Fruit fly (Drosophila melanogaster): ENCODE measurements around the gene E23.

The E23 gene

dm6 chr2L:3371776-3372383 is 17.3 kb upstream of the E23 start:
- TF ChIP-seq Rel (GFP tag; optimal IDR thresholded peaks at IDR 0.05) = no peak
- peak; percentile 94 for TF ChIP-seq Rel (tag; optimal IDR thresholded peaks at IDR 0.05)
- TF ChIP-seq Hr78 (GFP tag; optimal IDR thresholded peaks at IDR 0.05) = no peak

DNA sequence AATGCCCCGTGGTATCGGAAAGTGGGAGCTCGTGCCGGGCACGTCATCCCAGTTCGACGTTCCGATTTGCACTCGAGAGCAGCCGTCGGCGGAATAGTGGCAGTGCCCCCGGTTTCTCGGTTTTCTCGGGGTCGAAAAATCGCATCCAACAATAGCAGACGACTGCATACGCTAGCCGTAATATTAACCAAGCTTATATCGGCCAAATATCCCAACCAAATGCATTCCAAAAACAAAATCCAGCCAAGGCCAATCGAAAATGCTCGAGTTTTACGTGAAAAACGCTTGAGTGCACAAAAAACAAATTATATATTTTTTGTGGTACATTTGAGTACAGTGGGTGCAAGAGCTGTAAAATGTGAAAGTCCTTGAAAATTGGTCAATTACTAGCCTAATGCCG is 16.7 kb upstream of the E23 start:
- no peak for TF ChIP-seq woc (GFP tag; optimal IDR thresholded peaks at IDR 0.05)
- TF ChIP-seq pan (optimal IDR thresholded peaks at IDR 0.05) = no peak
- no peak for TF ChIP-seq Myc (optimal IDR thresholded peaks at IDR 0.05)
- no peak for TF ChIP-seq CrebA (GFP tag; optimal IDR thresholded peaks at IDR 0.05; ENCODE audit: borderline replicate concordance)

dm6 chr2L:3370920-3371319 is 16.3 kb upstream of the E23 start:
- TF ChIP-seq br (GFP tag; optimal IDR thresholded peaks at IDR 0.05) (no peak), jim (GFP tag; optimal IDR thresholded peaks at IDR 0.05) (no peak), N (GFP tag; optimal IDR thresholded peaks at IDR 0.05) (no peak), ey (GFP tag; optimal IDR thresholded peaks at IDR 0.05) (no peak), Rel (GFP tag; optimal IDR thresholded peaks at IDR 0.05) (no peak), Rel (tag; optimal IDR thresholded peaks at IDR 0.05) (no peak), Hr78 (GFP tag; optimal IDR thresholded peaks at IDR 0.05) (no peak), dl (GFP tag; optimal IDR thresholded peaks at IDR 0.05; ENCODE audit: insufficient read depth in 1 of 2, partially characterized antibody in 2 of 2) (no peak), Vsx2 (GFP tag; optimal IDR thresholded peaks at IDR 0.05; ENCODE audit: partially characterized antibody) (no peak), usp (GFP tag; optimal IDR thresholded peaks at IDR 0.05) (no peak), CrebA (GFP tag; optimal IDR thresholded peaks at IDR 0.05; ENCODE audit: borderline replicate concordance) (no peak), CG32264 (GFP tag; optimal IDR thresholded peaks at IDR 0.05) (no peak), Dif (GFP tag; optimal IDR thresholded peaks at IDR 0.05; ENCODE audit: partially characterized antibody) (no peak), Mio (GFP tag; optimal IDR thresholded peaks at IDR 0.05) (no peak)

DNA sequence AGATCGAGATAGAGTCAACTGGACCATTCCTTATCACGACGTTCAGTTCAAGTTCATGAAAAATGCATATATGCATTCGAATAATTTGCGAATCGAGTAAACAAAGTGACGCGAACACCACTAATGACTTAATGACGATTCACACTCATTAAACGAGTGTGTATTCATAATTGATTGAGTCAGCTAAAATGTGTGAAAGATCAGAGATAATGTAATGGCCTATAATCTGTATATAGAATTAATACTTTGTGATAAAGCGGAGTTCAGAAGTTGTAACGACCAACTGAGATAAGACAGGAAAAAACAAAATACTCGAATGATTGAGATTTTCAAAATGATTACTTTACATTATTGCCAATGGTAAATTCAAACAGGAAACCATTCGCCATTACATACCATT is 15.2 kb upstream of the E23 start:
- TF ChIP-seq HLH106 (tag; optimal IDR thresholded peaks at IDR 0.05) (no peak), woc (GFP tag; optimal IDR thresholded peaks at IDR 0.05) (no peak), Jra (GFP tag; optimal IDR thresholded peaks at IDR 0.05) (no peak), sage (GFP tag; optimal IDR thresholded peaks at IDR 0.05) (no peak), foxo (GFP tag; optimal IDR thresholded peaks at IDR 0.05) (no peak), Dif (GFP tag; optimal IDR thresholded peaks at IDR 0.05; ENCODE audit: partially characterized antibody) (no peak)

dm6 chr2L:3369083-3369653 is 14.5 kb upstream of the E23 start:
- TF ChIP-seq pan (optimal IDR thresholded peaks at IDR 0.05) = no peak
- TF ChIP-seq Sp1 (GFP tag; optimal IDR thresholded peaks at IDR 0.05) = peak; percentile 18
- TF ChIP-seq Rel (GFP tag; optimal IDR thresholded peaks at IDR 0.05) = no peak
- peak; percentile 77 for TF ChIP-seq Rel (tag; optimal IDR thresholded peaks at IDR 0.05)
- peak; percentile 50 for TF ChIP-seq h (GFP tag; optimal IDR thresholded peaks at IDR 0.05)
- peak; percentile 12 for TF ChIP-seq fru (GFP tag; optimal IDR thresholded peaks at IDR 0.05)

DNA sequence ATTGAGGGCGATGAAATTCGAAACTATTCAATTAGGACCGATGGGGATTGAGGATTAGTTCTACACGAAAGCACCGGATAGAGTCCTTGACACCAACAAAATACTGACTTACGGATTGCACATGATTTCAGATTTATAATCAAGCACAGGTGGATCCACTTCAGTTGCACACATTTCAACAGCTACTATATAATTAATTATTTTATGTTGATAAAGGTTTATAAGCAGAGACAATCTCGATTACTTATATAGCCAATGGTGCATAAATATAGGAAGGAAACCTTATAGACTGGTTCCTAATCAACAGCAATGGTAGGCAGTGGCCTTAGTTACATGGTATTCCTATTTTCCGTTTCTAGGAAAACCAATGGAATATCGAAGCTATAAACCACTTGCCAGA is 13.8 kb upstream of the E23 start:
- no peak for TF ChIP-seq Mio (GFP tag; optimal IDR thresholded peaks at IDR 0.05)
- TF ChIP-seq Dfd (GFP tag; optimal IDR thresholded peaks at IDR 0.05) = no peak
- no peak for TF ChIP-seq Sp1 (GFP tag; optimal IDR thresholded peaks at IDR 0.05)
- TF ChIP-seq CG9705 (GFP tag; optimal IDR thresholded peaks at IDR 0.05) = no peak
- no peak for TF ChIP-seq Jra (GFP tag; optimal IDR thresholded peaks at IDR 0.05)
- TF ChIP-seq pan (optimal IDR thresholded peaks at IDR 0.05) = no peak
- TF ChIP-seq OdsH (GFP tag; optimal IDR thresholded peaks at IDR 0.05) = no peak
- TF ChIP-seq h (GFP tag; optimal IDR thresholded peaks at IDR 0.05) = no peak
- no peak for TF ChIP-seq Dif (GFP tag; optimal IDR thresholded peaks at IDR 0.05; ENCODE audit: partially characterized antibody)
- no peak for TF ChIP-seq Rel (GFP tag; optimal IDR thresholded peaks at IDR 0.05)
- TF ChIP-seq Rel (tag; optimal IDR thresholded peaks at IDR 0.05) = no peak
- no peak for TF ChIP-seq Hnf4 (GFP tag; optimal IDR thresholded peaks at IDR 0.05)
- no peak for TF ChIP-seq brk (GFP tag; optimal IDR thresholded peaks at IDR 0.05)
- TF ChIP-seq tai (GFP tag; optimal IDR thresholded peaks at IDR 0.05) = no peak
